Worm (Caenorhabditis elegans) whole organism, young adult: ENCODE results near the gene srh-301.

Experiments
- B0035.1 ChIP-seq: sonication (generic microtip); optimal IDR thresholded peaks from 2 replicates; lab custom pipeline; 2016; ENCODE audit warnings: missing genetic modification characterization, mild to moderate bottlenecking, missing compliant biosample characterization, missing genotype, missing genetic modification reagents
- C06A6.2 ChIP-seq: fragments of 200-800 bp; sonication (Bioruptor generic); conservative IDR thresholded peaks from 2 replicates; pipeline ENCODE4 v1.3.6; 2022; ENCODE audit warnings: missing genetic modification characterization, missing compliant biosample characterization
- T26A5.8 ChIP-seq: sonication (generic microtip); optimal IDR thresholded peaks from 2 replicates; lab custom pipeline; 2016; ENCODE audit warnings: missing genetic modification characterization, missing compliant biosample characterization
- Y56A3A.18 ChIP-seq: fragments of 200-800 bp; sonication (Bioruptor generic); IDR thresholded peaks from 2 replicates; pipeline ENCODE4 v1.3.6; 2022; ENCODE audit warnings: missing genetic modification reagents, missing genetic modification characterization, missing compliant biosample characterization
- Y79H2A.3 ChIP-seq: fragments of 200-800 bp; sonication (Bioruptor generic); conservative IDR thresholded peaks from 2 replicates; pipeline ENCODE4 v1.3.6; 2022; ENCODE audit warnings: missing genetic modification reagents, missing genetic modification characterization, missing compliant biosample characterization
- die-1 ChIP-seq: sonication (generic microtip); optimal IDR thresholded peaks from 2 replicates; lab custom pipeline; 2016; ENCODE audit warnings: missing genotype, mild to moderate bottlenecking, missing genetic modification characterization, missing compliant biosample characterization
- hmg-20 ChIP-seq: fragments of 200-800 bp; sonication (Bioruptor generic); IDR thresholded peaks from 2 replicates; pipeline ENCODE4 v1.3.6; 2022; ENCODE audit warnings: missing genetic modification reagents, missing genetic modification characterization, missing compliant biosample characterization
- lag-1 ChIP-seq: fragments of 200-800 bp; sonication (Bioruptor generic); IDR thresholded peaks from 2 replicates; pipeline ENCODE4 v1.3.6; 2022; ENCODE audit warnings: missing genetic modification reagents, missing genetic modification characterization, missing compliant biosample characterization
- nfya-1 ChIP-seq: sonication (generic microtip); optimal IDR thresholded peaks from 2 replicates; lab custom pipeline; 2017; ENCODE audit warnings: antibody characterized with exemption, missing compliant biosample characterization, missing genetic modification characterization, borderline replicate concordance; ENCODE audit not compliant: insufficient read depth
- nhr-120 ChIP-seq: fragments of 200-800 bp; sonication (Bioruptor generic); IDR thresholded peaks from 2 replicates; pipeline ENCODE4 v1.3.6; 2022; ENCODE audit warnings: missing genetic modification characterization, missing compliant biosample characterization
- nhr-90 ChIP-seq: sonication (generic microtip); optimal IDR thresholded peaks from 2 replicates; lab custom pipeline; 2016; ENCODE audit warnings: missing genotype, mild to moderate bottlenecking, missing genetic modification characterization, missing compliant biosample characterization
- snpc-1.3 ChIP-seq: sonication (generic microtip); optimal IDR thresholded peaks from 2 replicates; lab custom pipeline; 2017; ENCODE audit warnings: missing genetic modification characterization, mild to moderate bottlenecking, missing compliant biosample characterization, antibody characterized with exemption, moderate library complexity, missing genotype, missing genetic modification reagents; ENCODE audit not compliant: insufficient read depth
- unc-62 ChIP-seq: fragments of 150-350 bp; optimal IDR thresholded peaks from 2 replicates; lab custom pipeline; 2014; ENCODE audit warnings: missing biosample characterization, missing genetic modification reagents, missing genetic modification characterization
- ztf-18 ChIP-seq: sonication (generic microtip); optimal IDR thresholded peaks from 2 replicates; lab custom pipeline; 2016; ENCODE audit warnings: missing genotype, mild to moderate bottlenecking, missing genetic modification characterization, missing compliant biosample characterization

- TF ChIP-seq Y56A3A.18 (GFP tag; lab: Robert Waterston, UW) (no peak), ztf-18 (tag; lab: Kevin White, UChicago) (no peak), C06A6.2 (GFP tag; lab: Robert Waterston, UW) (no peak), lag-1 (GFP tag; lab: Robert Waterston, UW) (no peak), B0035.1 (tag; lab: Kevin White, UChicago) (no peak), hmg-20 (GFP tag; lab: Robert Waterston, UW) (no peak), die-1 (tag; lab: Kevin White, UChicago) (no peak), nhr-120 (GFP tag; lab: Robert Waterston, UW) (no peak), T26A5.8 (tag; lab: Kevin White, UChicago) (no peak), nhr-90 (tag; lab: Kevin White, UChicago) (no peak), Y79H2A.3 (GFP tag; lab: Robert Waterston, UW) (no peak), nfya-1 (tag; lab: Kevin White, UChicago) (no peak), unc-62 (GFP tag; lab: Kevin White, UChicago) (no peak), snpc-1.3 (tag; lab: Kevin White, UChicago) (no peak)
Observed at ce11 chrV:17828310-17828709, 3.6 kb downstream of the srh-301 start, which contains the start of gene srh-304.
